Worm (Caenorhabditis elegans) whole organism, L1 larva: ENCODE data around the gene C26B9.3.

Experiments used
- C04F5.9 ChIP-seq: sonication (generic microtip); optimal IDR thresholded peaks from 2 replicates; lab custom pipeline; 2016; ENCODE audit warnings: missing genetic modification characterization, missing compliant biosample characterization
- C34B4.2 ChIP-seq: sonication (generic microtip); optimal IDR thresholded peaks from 2 replicates; lab custom pipeline; 2017; ENCODE audit warnings: mild to moderate bottlenecking, missing genetic modification characterization, missing compliant biosample characterization
- ceh-90 ChIP-seq: sonication (generic microtip); optimal IDR thresholded peaks from 2 replicates; lab custom pipeline; 2016; ENCODE audit warnings: missing genetic modification characterization, missing compliant biosample characterization
- ces-1 ChIP-seq: fragments of 150-350 bp; optimal IDR thresholded peaks from 2 replicates; lab custom pipeline; 2014; ENCODE audit warnings: missing biosample characterization, missing genetic modification reagents, missing genetic modification characterization
- dpl-1 ChIP-seq, 3 experiments: fragments of 150-350 bp in 2 of 3; sonication (generic microtip) in 1 of 3; optimal IDR thresholded peaks; 2 replicates each; lab custom pipeline; 2014 to 2017; ENCODE audit warnings: missing biosample characterization in 3 of 3, missing genetic modification characterization in 3 of 3, missing genetic modification reagents in 3 of 3
- dsc-1 ChIP-seq: sonication (generic microtip); optimal IDR thresholded peaks from 2 replicates; lab custom pipeline; 2016; ENCODE audit warnings: mild to moderate bottlenecking, missing genetic modification characterization, missing compliant biosample characterization
- efl-1 ChIP-seq, 4 experiments: fragments of 150-350 bp; optimal IDR thresholded peaks in 3 of 4; peaks in 1 of 4; 1 replicate in 1 of 4; 2 replicates in 3 of 4; lab custom pipeline; 2014; ENCODE audit warnings: missing biosample characterization in 2 of 4, missing genetic modification characterization in 2 of 4, missing genetic modification reagents in 2 of 4
- egl-13 ChIP-seq: sonication (generic microtip); optimal IDR thresholded peaks from 2 replicates; lab custom pipeline; 2016; ENCODE audit warnings: missing genotype, missing genetic modification reagents, missing genetic modification characterization, missing compliant biosample characterization
- elt-2 ChIP-seq: sonication (generic microtip); optimal IDR thresholded peaks from 2 replicates; lab custom pipeline; 2016; ENCODE audit warnings: missing genetic modification characterization, mild to moderate bottlenecking, inconsistent platforms, missing compliant biosample characterization, missing genetic modification reagents
- ets-5 ChIP-seq: fragments of 200-800 bp; sonication (Bioruptor generic); IDR thresholded peaks from 2 replicates; pipeline ENCODE4 v1.3.6; 2022; ENCODE audit warnings: missing genetic modification characterization, missing compliant biosample characterization
- fkh-10 ChIP-seq: sonication (generic microtip); optimal IDR thresholded peaks from 2 replicates; lab custom pipeline; 2017; ENCODE audit warnings: missing biosample characterization, missing genetic modification reagents, missing genetic modification characterization
- fkh-4 ChIP-seq: sonication (generic microtip); optimal IDR thresholded peaks from 2 replicates; lab custom pipeline; 2016; ENCODE audit warnings: missing compliant biosample characterization, missing genetic modification characterization, borderline replicate concordance
- fkh-8 ChIP-seq: sonication (generic microtip); optimal IDR thresholded peaks from 2 replicates; lab custom pipeline; 2016; ENCODE audit warnings: mild to moderate bottlenecking, missing genetic modification characterization, missing compliant biosample characterization
- grh-1 ChIP-seq: fragments of 200-800 bp; sonication (Bioruptor generic); IDR thresholded peaks from 2 replicates; pipeline ENCODE4 v1.3.6; 2022; ENCODE audit warnings: missing genetic modification reagents, missing genetic modification characterization, missing compliant biosample characterization
- hlh-4 ChIP-seq: sonication (generic microtip); optimal IDR thresholded peaks from 2 replicates; lab custom pipeline; 2016; ENCODE audit warnings: mild to moderate bottlenecking, missing genetic modification characterization, missing compliant biosample characterization
- irx-1 ChIP-seq: sonication (generic microtip); optimal IDR thresholded peaks from 2 replicates; lab custom pipeline; 2016; ENCODE audit warnings: missing genetic modification characterization, missing compliant biosample characterization
- lin-13 ChIP-seq: fragments of 150-350 bp; optimal IDR thresholded peaks from 2 replicates; lab custom pipeline; 2014; ENCODE audit warnings: missing biosample characterization, missing genetic modification reagents, missing genetic modification characterization
- lin-14 ChIP-seq: fragments of 200-800 bp; sonication (Bioruptor generic); optimal IDR thresholded peaks from 2 replicates; lab custom pipeline; 2018; ENCODE audit warnings: mild to moderate bottlenecking, missing genetic modification characterization, moderate library complexity, missing compliant biosample characterization
- lin-15B ChIP-seq: fragments of 150-350 bp; sonication (generic microtip); optimal IDR thresholded peaks from 3 replicates; lab custom pipeline; 2014; ENCODE audit warnings: missing biosample characterization, missing genetic modification characterization
- lin-35 ChIP-seq, 2 experiments: fragments of 150-350 bp; optimal IDR thresholded peaks; 2 replicates each; lab custom pipeline; 2014; ENCODE audit warnings: missing biosample characterization in 2 of 2, missing genetic modification characterization in 2 of 2, missing genetic modification reagents in 2 of 2
- lir-3 ChIP-seq: sonication (generic microtip); optimal IDR thresholded peaks from 2 replicates; lab custom pipeline; 2016; ENCODE audit warnings: mild to moderate bottlenecking, missing genetic modification characterization, moderate library complexity, missing compliant biosample characterization; ENCODE audit not compliant: poor library complexity
- nhr-237 ChIP-seq: fragments of 150-350 bp; optimal IDR thresholded peaks from 2 replicates; lab custom pipeline; 2014; ENCODE audit warnings: missing biosample characterization, missing genetic modification characterization
- nhr-47 ChIP-seq: sonication (generic microtip); optimal IDR thresholded peaks from 2 replicates; lab custom pipeline; 2016; ENCODE audit warnings: mild to moderate bottlenecking, missing genetic modification characterization, moderate library complexity, missing compliant biosample characterization
- nhr-71 ChIP-seq: sonication (generic microtip); optimal IDR thresholded peaks from 2 replicates; lab custom pipeline; 2016; ENCODE audit warnings: mild to moderate bottlenecking, missing genetic modification characterization, moderate library complexity, missing compliant biosample characterization
- nhr-77 ChIP-seq: fragments of 150-350 bp; optimal IDR thresholded peaks from 2 replicates; lab custom pipeline; 2014; ENCODE audit warnings: missing biosample characterization, missing genetic modification characterization
- rnt-1 ChIP-seq: sonication (generic microtip); optimal IDR thresholded peaks from 2 replicates; lab custom pipeline; 2016; ENCODE audit warnings: mild to moderate bottlenecking, missing genetic modification characterization, moderate library complexity, missing compliant biosample characterization
- snu-23 ChIP-seq: sonication (generic microtip); optimal IDR thresholded peaks from 2 replicates; lab custom pipeline; 2016; ENCODE audit warnings: missing genetic modification characterization, missing compliant biosample characterization
- tbx-2 ChIP-seq: sonication (generic microtip); optimal IDR thresholded peaks from 2 replicates; lab custom pipeline; 2016; ENCODE audit warnings: missing genetic modification characterization, missing compliant biosample characterization
- unc-62 ChIP-seq: fragments of 150-350 bp; optimal IDR thresholded peaks from 2 replicates; lab custom pipeline; 2014; ENCODE audit warnings: missing biosample characterization, missing genetic modification reagents, missing genetic modification characterization
- unc-98 ChIP-seq: fragments of 200-800 bp; sonication (Bioruptor generic); IDR thresholded peaks from 2 replicates; pipeline ENCODE4 v1.3.6; 2022; ENCODE audit warnings: missing genetic modification characterization, missing compliant biosample characterization
- zag-1 ChIP-seq: fragments of 150-350 bp; optimal IDR thresholded peaks from 2 replicates; lab custom pipeline; 2014; ENCODE audit warnings: missing biosample characterization, missing genetic modification characterization

Gene C26B9.3

ce11 chrX:5370605-5371004 lies 32.5 kb downstream of the C26B9.3 start:
- peak; percentile 77 for TF ChIP-seq dsc-1 (tag; lab: Kevin White, UChicago)
- TF ChIP-seq efl-1 (optimal IDR thresholded peaks at IDR 0.05; lab: Kevin White, UChicago) = no peak
- peak in 1 of 2 experiments; percentile 53 for TF ChIP-seq efl-1 (GFP tag; optimal IDR thresholded peaks at IDR 0.05 in 1 of 2; lab: Kevin White, UChicago)
- peak; percentile 58 for TF ChIP-seq egl-13 (tag; lab: Kevin White, UChicago)
- no peak for TF ChIP-seq C04F5.9 (tag; lab: Kevin White, UChicago)
- TF ChIP-seq nhr-77 = no peak
- TF ChIP-seq lir-3 (tag; lab: Kevin White, UChicago) = no peak
- no peak for TF ChIP-seq fkh-10 (GFP tag; lab: Kevin White, UChicago)
- TF ChIP-seq, all 84 proteins: peak for 3

ce11 chrX:5372638-5373037 lies 34.5 kb downstream of the C26B9.3 start, which contains the start of gene F35C8.8:
Gene F35C8.8, minus strand, starts transcription at chrX:5372639.
- no peak for TF ChIP-seq unc-98 (GFP tag; lab: Robert Waterston, UW)

ce11 chrX:5373597-5373996 lies 35.5 kb downstream of the C26B9.3 start:
- TF ChIP-seq hlh-4 (tag; lab: Kevin White, UChicago) = no peak
- TF ChIP-seq tbx-2 (tag; lab: Kevin White, UChicago) = no peak
- no peak for TF ChIP-seq rnt-1 (tag; lab: Kevin White, UChicago)
- no peak for TF ChIP-seq unc-98 (GFP tag; lab: Robert Waterston, UW)
- TF ChIP-seq fkh-4 (tag; lab: Kevin White, UChicago) = no peak
- TF ChIP-seq ets-5 (GFP tag; lab: Robert Waterston, UW) = no peak
- TF ChIP-seq C34B4.2 = no peak
- no peak for TF ChIP-seq fkh-10 (GFP tag; lab: Kevin White, UChicago)
- TF ChIP-seq lin-13 (GFP tag; lab: Kevin White, UChicago) = no peak
- TF ChIP-seq dpl-1 (GFP tag; optimal IDR thresholded peaks at IDR 0.05; lab: Kevin White, UChicago) = no peak
- TF ChIP-seq unc-62 (GFP tag; lab: Kevin White, UChicago) = no peak
- TF ChIP-seq C04F5.9 (tag; lab: Kevin White, UChicago) = no peak
- TF ChIP-seq irx-1 (tag; lab: Kevin White, UChicago) = no peak

ce11 chrX:5374742-5375141 lies 36.6 kb downstream of the C26B9.3 start, which contains the start of gene sek-4:
Gene sek-4, plus strand, starts transcription at chrX:5375059.
- TF ChIP-seq elt-2 (peak; percentile 42), ces-1 (GFP tag; lab: Kevin White, UChicago) (no peak)
- TF ChIP-seq, all 84 proteins: peak for 1

ce11 chrX:5377307-5377706 lies 39.2 kb downstream of the C26B9.3 start, which contains the start of gene sek-5:
Gene sek-5, plus strand, starts transcription at chrX:5377607.
- TF ChIP-seq lin-15B (tag; lab: Kevin White, UChicago) (no peak), tbx-2 (tag; lab: Kevin White, UChicago) (no peak), rnt-1 (tag; lab: Kevin White, UChicago) (no peak), nhr-71 (no peak), ceh-90 (no peak), lin-35 (GFP tag; optimal IDR thresholded peaks at IDR 0.05; lab: Kevin White, UChicago) (no peak)

ce11 chrX:5382778-5383177 lies 44.7 kb downstream of the C26B9.3 start:
- TF ChIP-seq fkh-4 (tag; lab: Kevin White, UChicago) = no peak
- no peak for TF ChIP-seq nhr-47
- no peak for TF ChIP-seq zag-1 (tag; lab: Kevin White, UChicago)
- no peak for TF ChIP-seq lin-14
- TF ChIP-seq dsc-1 (tag; lab: Kevin White, UChicago) = peak; percentile 84

ce11 chrX:5386558-5386957 lies 48.5 kb downstream of the C26B9.3 start, which contains the start of gene kcnl-3:
Gene kcnl-3, plus strand, starts transcription at chrX:5386858.
- TF ChIP-seq dsc-1 (tag; lab: Kevin White, UChicago) = no peak
- TF ChIP-seq C04F5.9 (tag; lab: Kevin White, UChicago) = no peak
- no peak for TF ChIP-seq nhr-47
- no peak for TF ChIP-seq fkh-4 (tag; lab: Kevin White, UChicago)
- no peak for TF ChIP-seq fkh-8
- no peak for TF ChIP-seq lin-35 (GFP tag; optimal IDR thresholded peaks at IDR 0.05; lab: Kevin White, UChicago)
- no peak for TF ChIP-seq nhr-237 (tag; lab: Kevin White, UChicago)
- TF ChIP-seq snu-23 (GFP tag; lab: Kevin White, UChicago) = no peak
- TF ChIP-seq grh-1 (GFP tag; lab: Robert Waterston, UW) = no peak
